Fruit fly (Drosophila melanogaster) whole organism, embryonic: Measurements from ENCODE around the gene Alp10.

Experiments
- B-H2 ChIP-seq: fragments of 200-800 bp; sonication (Bioruptor generic); optimal IDR thresholded peaks from 2 replicates; lab custom pipeline; 2018; ENCODE audit warnings: missing biosample characterization, mild to moderate bottlenecking, missing genetic modification characterization
- Blimp-1 ChIP-seq: fragments of 200-800 bp; sonication (Bioruptor generic); optimal IDR thresholded peaks from 3 replicates; lab custom pipeline; 2018; ENCODE audit warnings: missing biosample characterization, missing genetic modification characterization, mild to moderate bottlenecking, moderate library complexity, missing genetic modification reagents
- CG10321 ChIP-seq: fragments of 200-800 bp; sonication (Bioruptor generic); IDR thresholded peaks from 2 replicates; pipeline ENCODE4 v1.3.6; 2022; ENCODE audit warnings: missing biosample characterization, missing genetic modification characterization
- CG10979 ChIP-seq: fragments of 200-800 bp; sonication (Bioruptor generic); optimal IDR thresholded peaks from 2 replicates; lab custom pipeline; 2018; ENCODE audit warnings: missing biosample characterization, mild to moderate bottlenecking, missing genetic modification characterization, moderate library complexity
- CG11093 ChIP-seq: fragments of 200-800 bp; sonication (Bioruptor generic); IDR thresholded peaks from 3 replicates; pipeline ENCODE4 v1.3.6; 2022; ENCODE audit warnings: missing biosample characterization, missing genetic modification characterization
- CG11695 ChIP-seq: fragments of 200-800 bp; sonication (Bioruptor generic); IDR thresholded peaks from 3 replicates; pipeline ENCODE4 v1.3.6; 2022; ENCODE audit warnings: missing biosample characterization, missing genetic modification characterization
- CG11723 ChIP-seq: fragments of 200-800 bp; sonication (Bioruptor generic); optimal IDR thresholded peaks from 2 replicates; lab custom pipeline; 2017; ENCODE audit warnings: missing biosample characterization, mild to moderate bottlenecking, missing genetic modification characterization
- CG1647 ChIP-seq: fragments of 200-800 bp; sonication (Bioruptor generic); optimal IDR thresholded peaks from 3 replicates; lab custom pipeline; 2016; ENCODE audit warnings: missing biosample characterization, missing genetic modification characterization
- CG17361 ChIP-seq: fragments of 200-800 bp; sonication (Bioruptor generic); IDR thresholded peaks from 3 replicates; pipeline ENCODE4 v1.3.6; 2022; ENCODE audit warnings: missing biosample characterization, missing genetic modification characterization
- CG2199 ChIP-seq: fragments of 200-800 bp; sonication (Bioruptor generic); IDR thresholded peaks from 3 replicates; pipeline ENCODE4 v1.3.6; 2022; ENCODE audit warnings: missing biosample characterization, missing genetic modification characterization
- CG31441 ChIP-seq: fragments of 200-800 bp; sonication (Bioruptor generic); IDR thresholded peaks from 2 replicates; pipeline ENCODE4 v1.3.6; 2022; ENCODE audit warnings: missing biosample characterization, missing genetic modification characterization
- CG34224 ChIP-seq: fragments of 200-800 bp; sonication (Bioruptor generic); IDR thresholded peaks from 3 replicates; pipeline ENCODE4 v1.3.6; 2022; ENCODE audit warnings: missing biosample characterization, missing genetic modification characterization; ENCODE audit not compliant: partially characterized antibody
- CG3726 ChIP-seq: fragments of 200-800 bp; sonication (Bioruptor generic); IDR thresholded peaks from 3 replicates; pipeline ENCODE4, ENCODE4 v1.3.6; 2022; ENCODE audit warnings: missing biosample characterization, missing genetic modification characterization
- CG4707 ChIP-seq: fragments of 200-800 bp; sonication (Bioruptor generic); optimal IDR thresholded peaks from 2 replicates; lab custom pipeline; 2018; ENCODE audit warnings: missing biosample characterization, mild to moderate bottlenecking, missing genetic modification characterization, moderate library complexity
- CG4854 ChIP-seq: fragments of 200-800 bp; sonication (Bioruptor generic); optimal IDR thresholded peaks from 2 replicates; lab custom pipeline; 2016; ENCODE audit warnings: missing biosample characterization, missing genetic modification characterization, inconsistent platforms
- CG6765 ChIP-seq: fragments of 200-800 bp; sonication (Bioruptor generic); optimal IDR thresholded peaks from 3 replicates; lab custom pipeline; 2017; ENCODE audit warnings: missing biosample characterization, mild to moderate bottlenecking, missing genetic modification characterization
- CG7745 ChIP-seq: fragments of 200-800 bp; sonication (Bioruptor generic); optimal IDR thresholded peaks from 2 replicates; lab custom pipeline; 2018; ENCODE audit warnings: missing biosample characterization, mild to moderate bottlenecking, missing genetic modification characterization, moderate library complexity
- CG8478 ChIP-seq: fragments of >200 bp; optimal IDR thresholded peaks from 2 replicates; lab custom pipeline; 2018
- CG9876 ChIP-seq: fragments of 200-800 bp; sonication (Bioruptor generic); optimal IDR thresholded peaks from 2 replicates; lab custom pipeline; 2016; ENCODE audit warnings: missing biosample characterization, missing genetic modification characterization
- CrebB ChIP-seq: fragments of 200-800 bp; sonication (Bioruptor generic); optimal IDR thresholded peaks from 3 replicates; lab custom pipeline; 2018; ENCODE audit warnings: missing biosample characterization, mild to moderate bottlenecking, missing genetic modification characterization
- Deaf1 ChIP-seq: fragments of 200-800 bp; optimal IDR thresholded peaks from 3 replicates; lab custom pipeline; 2019; ENCODE audit warnings: missing biosample characterization, mild to moderate bottlenecking, missing genetic modification characterization, moderate library complexity
- Dip2 ChIP-seq: fragments of 200-800 bp; sonication (Bioruptor generic); IDR thresholded peaks from 2 replicates; pipeline ENCODE4 v1.3.6; 2022; ENCODE audit warnings: missing biosample characterization, missing genetic modification characterization
- Lpt ChIP-seq: fragments of >200 bp; optimal IDR thresholded peaks from 2 replicates; lab custom pipeline; 2018; ENCODE audit warnings: missing biosample characterization, missing genetic modification characterization
- Opbp ChIP-seq: fragments of 200-800 bp; sonication (Bioruptor generic); IDR thresholded peaks from 3 replicates; pipeline ENCODE4 v1.3.6; 2022; ENCODE audit warnings: missing biosample characterization, missing genetic modification characterization; ENCODE audit not compliant: partially characterized antibody
- Pdp1 ChIP-seq, 2 experiments: fragments of 200-800 bp; sonication (Bioruptor generic); optimal IDR thresholded peaks; 3 replicates each; lab custom pipeline; 2016; ENCODE audit warnings: missing biosample characterization in 2 of 2, missing genetic modification characterization in 2 of 2, mild to moderate bottlenecking in 1 of 2, moderate library complexity in 1 of 2
- Spps ChIP-seq: fragments of 200-800 bp; sonication (Bioruptor generic); optimal IDR thresholded peaks from 2 replicates; lab custom pipeline; 2018; ENCODE audit warnings: missing biosample characterization, mild to moderate bottlenecking, missing genetic modification characterization
- Vsx1 ChIP-seq: fragments of 200-800 bp; sonication (Bioruptor generic); optimal IDR thresholded peaks from 2 replicates; lab custom pipeline; 2017; ENCODE audit warnings: missing biosample characterization, mild to moderate bottlenecking, missing genetic modification characterization, missing genetic modification reagents
- Xrp1 ChIP-seq: fragments of 200-800 bp; sonication (Bioruptor generic); IDR thresholded peaks from 2 replicates; pipeline ENCODE4 v1.3.6; 2022; ENCODE audit warnings: missing biosample characterization, missing genetic modification characterization
- aop ChIP-seq: fragments of 200-800 bp; sonication (Bioruptor generic); IDR thresholded peaks from 2 replicates; pipeline ENCODE4 v1.3.6; 2022; ENCODE audit warnings: missing biosample characterization, missing genetic modification characterization
- bowl ChIP-seq: fragments of 200-800 bp; sonication (Bioruptor generic); IDR thresholded peaks from 2 replicates; pipeline ENCODE4 v1.3.6; 2022; ENCODE audit warnings: missing biosample characterization, missing genetic modification characterization
- chinmo ChIP-seq: fragments of 200-800 bp; sonication (Bioruptor generic); IDR thresholded peaks from 4 replicates; pipeline ENCODE4 v1.3.6; 2022; ENCODE audit warnings: missing biosample characterization, missing genetic modification characterization; ENCODE audit not compliant: partially characterized antibody
- crol ChIP-seq: fragments of 200-800 bp; sonication (Bioruptor generic); IDR thresholded peaks from 2 replicates; pipeline ENCODE4 v1.3.6; 2022; ENCODE audit warnings: missing biosample characterization, missing genetic modification characterization
- dmrt11E ChIP-seq: fragments of 200-800 bp; sonication (Bioruptor generic); optimal IDR thresholded peaks from 3 replicates; lab custom pipeline; 2018; ENCODE audit warnings: missing biosample characterization, mild to moderate bottlenecking, missing genetic modification characterization, moderate library complexity
- dysf ChIP-seq: fragments of 200-800 bp; sonication (Bioruptor generic); IDR thresholded peaks from 3 replicates; pipeline ENCODE4 v1.3.6; 2022; ENCODE audit warnings: missing biosample characterization, missing genetic modification characterization
- gce ChIP-seq: fragments of 200-800 bp; sonication (Bioruptor generic); IDR thresholded peaks from 3 replicates; pipeline ENCODE4 v1.3.6; 2022; ENCODE audit warnings: missing biosample characterization, missing genetic modification characterization
- hkb ChIP-seq, 2 experiments: fragments of 200-800 bp in 1 of 2; fragments of >200 bp in 1 of 2; sonication (Bioruptor generic) in 1 of 2; IDR thresholded peaks in 1 of 2; optimal IDR thresholded peaks in 1 of 2; 2 replicates each; pipeline versions ENCODE4 v1.3.6 to Lab custom; 2017 to 2022; ENCODE audit warnings: missing biosample characterization in 1 of 2, missing genetic modification characterization in 1 of 2
- nom ChIP-seq: fragments of 200-800 bp; sonication (Bioruptor generic); optimal IDR thresholded peaks from 2 replicates; lab custom pipeline; 2017; ENCODE audit warnings: missing biosample characterization, missing genetic modification characterization, mild to moderate bottlenecking, moderate library complexity, missing genetic modification reagents
- odd ChIP-seq: fragments of 200-800 bp; sonication (Bioruptor generic); optimal IDR thresholded peaks from 2 replicates; lab custom pipeline; 2017; ENCODE audit warnings: missing biosample characterization, mild to moderate bottlenecking, missing genetic modification characterization
- prd ChIP-seq, 3 experiments: fragments of >200 bp in 2 of 3; fragments of 200-800 bp in 1 of 3; sonication (Bioruptor generic) in 1 of 3; optimal IDR thresholded peaks in 2 of 3; IDR thresholded peaks in 1 of 3; 2 replicates in 2 of 3; 3 replicates in 1 of 3; pipeline versions ENCODE4 v1.3.6 to Lab custom; 2017 to 2022; ENCODE audit warnings: missing biosample characterization in 1 of 3, missing genetic modification characterization in 1 of 3
- sob ChIP-seq: fragments of 200-800 bp; sonication (Bioruptor generic); IDR thresholded peaks from 2 replicates; pipeline ENCODE4 v1.3.6; 2022; ENCODE audit warnings: missing biosample characterization, missing genetic modification characterization
- tio ChIP-seq: fragments of 200-800 bp; sonication (Bioruptor generic); optimal IDR thresholded peaks from 2 replicates; lab custom pipeline; 2017; ENCODE audit warnings: missing biosample characterization, missing genetic modification characterization, inconsistent platforms
- vvl ChIP-seq: fragments of 200-800 bp; sonication (Bioruptor generic); IDR thresholded peaks from 2 replicates; pipeline ENCODE4 v1.3.6; 2022; ENCODE audit warnings: missing biosample characterization, missing genetic modification characterization
- z ChIP-seq: fragments of 200-800 bp; sonication (Bioruptor generic); IDR thresholded peaks from 3 replicates; pipeline ENCODE4 v1.3.6; 2022; ENCODE audit warnings: missing biosample characterization, missing genetic modification characterization

Alp10 gene

DNA sequence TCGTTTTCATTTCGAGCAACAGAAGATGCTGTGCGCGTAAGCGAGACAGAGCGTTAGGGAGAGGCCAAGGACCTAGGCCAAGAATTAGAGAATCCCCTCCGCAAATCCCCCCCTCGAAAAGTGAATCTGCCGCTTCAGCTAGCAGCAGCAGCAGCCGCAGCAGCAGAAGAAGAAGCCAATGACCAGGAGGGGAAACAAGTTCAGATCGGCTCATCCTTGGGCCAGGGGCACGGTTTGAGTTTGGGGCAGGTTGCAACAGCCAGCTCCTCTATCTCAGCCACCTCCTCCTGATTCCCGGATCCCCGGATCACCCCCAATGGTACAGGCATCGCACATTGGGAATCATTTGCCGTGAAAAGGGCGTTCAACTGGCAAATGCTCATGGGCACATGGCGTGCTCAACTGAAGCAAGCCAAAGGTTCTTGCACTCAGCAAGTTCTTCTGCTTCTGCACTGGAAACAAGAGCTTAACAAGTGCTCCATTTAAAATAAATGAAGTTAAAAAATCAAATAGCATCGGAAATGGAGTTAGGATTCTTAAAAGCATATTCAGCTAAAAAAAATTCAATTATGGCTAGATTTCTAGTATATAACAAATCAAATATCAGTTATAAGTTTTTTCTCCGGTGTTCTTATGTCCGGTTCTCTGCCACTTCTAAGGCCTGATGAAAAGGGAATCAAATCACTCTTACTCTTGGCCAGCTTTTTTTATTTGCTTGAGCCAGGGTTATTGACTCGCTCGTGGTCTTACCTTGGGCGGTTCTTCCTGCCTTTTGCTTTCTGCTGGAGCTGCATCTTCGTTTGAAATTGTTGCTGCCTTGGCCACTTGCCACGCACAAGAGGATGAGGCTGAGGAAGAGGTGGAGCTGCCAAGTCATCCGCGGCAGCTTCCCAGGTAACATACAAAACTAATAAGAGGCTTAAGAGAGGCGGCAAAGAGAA is 38.4 kb upstream of the Alp10 start (continued):
- peak; percentile 21 for TF ChIP-seq Spps (tag; lab: Kevin White, UChicago)
- TF ChIP-seq Blimp-1 (GFP tag; lab: Kevin White, UChicago) = peak; percentile 94
- TF ChIP-seq CG11695 (GFP tag; lab: Robert Waterston, UW) = no peak
- TF ChIP-seq Vsx1 (GFP tag; lab: Kevin White, UChicago) = no peak
- 0 out of 2 replicates have a peak, but pooled peaks have one; percentile 9 for TF ChIP-seq CG31441 (GFP tag; lab: Robert Waterston, UW)

DNA sequence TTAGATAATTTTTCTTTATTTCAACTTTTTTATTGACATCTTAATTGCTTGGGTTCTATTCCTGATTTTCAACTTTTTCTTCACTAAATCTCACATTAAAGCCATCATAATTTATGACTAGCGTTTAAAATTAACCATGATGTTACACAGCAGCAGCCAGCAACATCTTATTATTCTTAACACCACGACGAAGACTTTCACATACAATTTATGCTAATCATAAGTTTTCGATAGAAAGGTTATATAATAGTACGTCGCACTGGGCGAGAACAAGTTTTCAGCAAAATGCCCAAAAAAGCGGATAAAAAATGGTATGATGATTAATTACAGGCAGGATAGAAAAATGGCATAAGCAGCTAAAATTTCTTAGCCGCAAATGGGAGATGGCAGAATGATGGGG is 36.8 kb upstream of the Alp10 start:
- TF ChIP-seq Opbp (no peak), Pdp1 (GFP tag; optimal IDR thresholded peaks at IDR 0.05; lab: Kevin White, UChicago) (peak in 1 of 2 experiments; percentile 82)
- TF ChIP-seq, all 482 proteins: peak for 1

DNA sequence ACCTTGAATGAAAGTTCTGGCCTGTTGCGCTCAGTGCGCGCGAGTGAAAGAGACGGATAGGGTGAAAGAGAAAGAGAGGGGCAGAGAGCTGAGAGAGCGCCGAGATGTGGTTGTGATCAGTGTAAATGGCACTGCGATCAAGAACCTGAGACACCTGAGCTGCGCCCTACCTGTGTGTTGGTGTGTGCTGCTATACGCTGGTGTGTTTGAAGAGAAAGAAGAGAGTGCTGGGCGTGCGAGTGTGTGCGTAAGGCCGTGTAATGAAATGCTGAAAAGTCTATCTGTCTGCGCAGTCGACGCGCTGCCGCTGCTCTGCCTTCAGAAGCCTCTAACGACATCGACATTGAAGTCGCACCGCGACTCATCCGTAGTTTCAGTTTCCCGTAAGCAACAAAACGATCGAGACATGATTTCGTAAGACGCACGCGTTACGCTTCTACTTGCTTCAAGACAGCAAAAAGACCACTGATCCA is 35.6 kb upstream of the Alp10 start, which contains the start of gene Blimp-1:
Gene Blimp-1 (plus strand): TSS at position 376 of the 473 bp plus-strand sequence.
- no peak for TF ChIP-seq prd (optimal IDR thresholded peaks at IDR 0.05; lab: Kevin White, UChicago)
- no peak for TF ChIP-seq prd (GFP tag; IDR thresholded peaks at IDR 0.05; lab: Robert Waterston, UW)
- TF ChIP-seq CG11093 (GFP tag; lab: Robert Waterston, UW) = 0 out of 3 replicates have a peak, but pooled peaks have one; percentile 9
- no peak for TF ChIP-seq gce (GFP tag; lab: Robert Waterston, UW)
- TF ChIP-seq aop (GFP tag; lab: Robert Waterston, UW) = 0 out of 2 replicates have a peak, but pooled peaks have one; percentile 8
- TF ChIP-seq hkb (optimal IDR thresholded peaks at IDR 0.05; lab: Kevin White, UChicago) = no peak
- no peak for TF ChIP-seq hkb (GFP tag; IDR thresholded peaks at IDR 0.05; lab: Robert Waterston, UW)
- TF ChIP-seq CG9876 (GFP tag; lab: Kevin White, UChicago) = no peak
- no peak for TF ChIP-seq CG34224
- TF ChIP-seq odd (GFP tag; lab: Kevin White, UChicago) = no peak
- TF ChIP-seq CG3726 = no peak
- TF ChIP-seq chinmo (GFP tag; lab: Robert Waterston, UW) = 0 out of 4 replicates have a peak, but pooled peaks have one; percentile 57
- no peak for TF ChIP-seq CG6765 (GFP tag; lab: Kevin White, UChicago)
- no peak for TF ChIP-seq tio (GFP tag; lab: Kevin White, UChicago)
- no peak for TF ChIP-seq Lpt (GFP tag; lab: Kevin White, UChicago)
- no peak for TF ChIP-seq CG1647
- no peak for TF ChIP-seq z (GFP tag; lab: Robert Waterston, UW)
- TF ChIP-seq CG17361 = no peak
- peak; percentile 2 for TF ChIP-seq Deaf1 (tag; lab: Kevin White, UChicago)
- peak; percentile 38; the same call in 1 of the 2 replicates for TF ChIP-seq vvl (GFP tag; lab: Robert Waterston, UW)
- no peak for TF ChIP-seq CG11723 (GFP tag; lab: Kevin White, UChicago)
- TF ChIP-seq Xrp1 (GFP tag; lab: Robert Waterston, UW) = no peak
- TF ChIP-seq CG4854 = no peak
- TF ChIP-seq CG4707 (GFP tag; lab: Kevin White, UChicago) = no peak
- no peak for TF ChIP-seq Dip2 (GFP tag; lab: Robert Waterston, UW)
- TF ChIP-seq CG10979 (tag; lab: Kevin White, UChicago) = no peak
- TF ChIP-seq CG31441 (GFP tag; lab: Robert Waterston, UW) = no peak
- TF ChIP-seq B-H2 (GFP tag; lab: Kevin White, UChicago) = no peak
- TF ChIP-seq CG10321 = 0 out of 2 replicates have a peak, but pooled peaks have one; percentile 27
- TF ChIP-seq nom = no peak
- TF ChIP-seq dysf = no peak
- peak; percentile 83 for TF ChIP-seq CG8478 (lab: Kevin White, UChicago)
- TF ChIP-seq CrebB (tag; lab: Kevin White, UChicago) = no peak
- TF ChIP-seq sob = no peak
- TF ChIP-seq dmrt11E (tag; lab: Kevin White, UChicago) = no peak
- TF ChIP-seq CG7745 (tag; lab: Kevin White, UChicago) = no peak
- peak; percentile 85; the same call in 2 of the 3 replicates for TF ChIP-seq CG2199 (GFP tag; lab: Robert Waterston, UW)
- TF ChIP-seq bowl (GFP tag; lab: Robert Waterston, UW) = no peak
- TF ChIP-seq crol = 0 out of 2 replicates have a peak, but pooled peaks have one; percentile 27
